Fruit fly (Drosophila melanogaster) whole organism, embryonic: Measurements from ENCODE around the gene CG31957.
A peak's percentile ranks its signal among the peaks of the same experiment; 100 is the strongest.

Source experiments
- ATbp ChIP-seq: fragments of 200-800 bp; sonication (Bioruptor generic); optimal IDR thresholded peaks from 2 replicates; lab custom pipeline; 2017; ENCODE audit warnings: missing biosample characterization, mild to moderate bottlenecking, missing genetic modification characterization, missing genetic modification reagents
- CG10431 ChIP-seq: fragments of 200-800 bp; sonication (Bioruptor generic); optimal IDR thresholded peaks from 3 replicates; lab custom pipeline; 2018; ENCODE audit warnings: missing biosample characterization, mild to moderate bottlenecking, missing genetic modification characterization
- CG11093 ChIP-seq: fragments of 200-800 bp; sonication (Bioruptor generic); IDR thresholded peaks from 3 replicates; pipeline ENCODE4 v1.3.6; 2022; ENCODE audit warnings: missing biosample characterization, missing genetic modification characterization
- CG11398 ChIP-seq: fragments of 200-800 bp; sonication (Bioruptor generic); optimal IDR thresholded peaks from 2 replicates; lab custom pipeline; 2016; ENCODE audit warnings: missing biosample characterization, missing genetic modification characterization
- CG14050 ChIP-seq: fragments of 200-800 bp; sonication (Bioruptor generic); IDR thresholded peaks from 3 replicates; pipeline ENCODE4 v1.3.6; 2022; ENCODE audit warnings: missing biosample characterization, missing genetic modification characterization
- CG16863 ChIP-seq: fragments of 200-800 bp; sonication (Bioruptor generic); optimal IDR thresholded peaks from 3 replicates; lab custom pipeline; 2016; ENCODE audit warnings: missing biosample characterization, missing genetic modification characterization
- CG17186 ChIP-seq: fragments of 200-800 bp; sonication (Bioruptor generic); optimal IDR thresholded peaks from 3 replicates; lab custom pipeline; 2017; ENCODE audit warnings: missing biosample characterization, missing genetic modification reagents, missing genetic modification characterization
- CG18262 ChIP-seq: fragments of 200-800 bp; optimal IDR thresholded peaks from 3 replicates; lab custom pipeline; 2019; ENCODE audit warnings: missing biosample characterization, mild to moderate bottlenecking, missing genetic modification characterization, moderate library complexity
- CG1832 ChIP-seq: fragments of 200-800 bp; sonication (Bioruptor generic); optimal IDR thresholded peaks from 2 replicates; lab custom pipeline; 2017; ENCODE audit warnings: missing biosample characterization, mild to moderate bottlenecking, missing genetic modification characterization, inconsistent platforms
- CG2678 ChIP-seq: fragments of 200-800 bp; sonication (Bioruptor generic); optimal IDR thresholded peaks from 3 replicates; lab custom pipeline; 2019; ENCODE audit warnings: missing biosample characterization, mild to moderate bottlenecking, missing genetic modification characterization, moderate library complexity
- CG32767 ChIP-seq: fragments of 200-800 bp; sonication (Bioruptor generic); IDR thresholded peaks from 2 replicates; pipeline ENCODE4 v1.3.6; 2022; ENCODE audit warnings: missing biosample characterization, missing genetic modification characterization
- CG3407 ChIP-seq: fragments of 200-800 bp; sonication (Bioruptor generic); optimal IDR thresholded peaks from 2 replicates; lab custom pipeline; 2018; ENCODE audit warnings: missing biosample characterization, mild to moderate bottlenecking, missing genetic modification characterization
- CG5953 ChIP-seq: fragments of 200-800 bp; sonication (Bioruptor generic); IDR thresholded peaks from 2 replicates; pipeline ENCODE4 v1.3.6; 2022; ENCODE audit warnings: missing biosample characterization, missing genetic modification characterization
- CG6272 ChIP-seq: fragments of 200-800 bp; sonication (Bioruptor generic); IDR thresholded peaks from 2 replicates; pipeline ENCODE4 v1.3.6; 2022; ENCODE audit warnings: missing biosample characterization, missing genetic modification characterization
- CG6854 ChIP-seq: fragments of 200-800 bp; sonication (Bioruptor generic); optimal IDR thresholded peaks from 3 replicates; lab custom pipeline; 2017; ENCODE audit warnings: missing biosample characterization, mild to moderate bottlenecking, missing genetic modification characterization
- CG7928 ChIP-seq: fragments of 200-800 bp; sonication (Bioruptor generic); optimal IDR thresholded peaks from 2 replicates; lab custom pipeline; 2017; ENCODE audit warnings: missing biosample characterization, mild to moderate bottlenecking, missing genetic modification characterization
- CG7963 ChIP-seq: fragments of 200-800 bp; sonication (Bioruptor generic); IDR thresholded peaks from 3 replicates; pipeline ENCODE4 v1.3.6; 2022; ENCODE audit warnings: missing biosample characterization, missing genetic modification characterization; ENCODE audit not compliant: partially characterized antibody
- CG7987 ChIP-seq: fragments of 200-800 bp; sonication (Bioruptor generic); optimal IDR thresholded peaks from 2 replicates; lab custom pipeline; 2018; ENCODE audit warnings: missing biosample characterization, mild to moderate bottlenecking, missing genetic modification characterization, moderate library complexity
- CG9609 ChIP-seq: fragments of 200-800 bp; sonication (Bioruptor generic); optimal IDR thresholded peaks from 3 replicates; lab custom pipeline; 2016; ENCODE audit warnings: missing biosample characterization, missing genetic modification characterization
- Doc3 ChIP-seq: fragments of 200-800 bp; sonication (Bioruptor generic); IDR thresholded peaks from 3 replicates; pipeline ENCODE4 v1.3.6; 2022; ENCODE audit warnings: missing biosample characterization, missing genetic modification characterization; ENCODE audit not compliant: partially characterized antibody
- Drgx ChIP-seq: fragments of 200-800 bp; sonication (Bioruptor generic); IDR thresholded peaks from 2 replicates; pipeline ENCODE4 v1.3.6; 2022; ENCODE audit warnings: missing biosample characterization, missing genetic modification characterization
- E2f2 ChIP-seq: fragments of 200-800 bp; sonication (Bioruptor generic); IDR thresholded peaks from 2 replicates; pipeline ENCODE4 v1.3.6; 2022; ENCODE audit warnings: missing biosample characterization, missing genetic modification characterization
- Fer3 ChIP-seq: fragments of 200-800 bp; sonication (Bioruptor generic); optimal IDR thresholded peaks from 2 replicates; lab custom pipeline; 2018; ENCODE audit warnings: missing biosample characterization, mild to moderate bottlenecking, missing genetic modification characterization, moderate library complexity
- Gsc ChIP-seq: fragments of 200-800 bp; sonication (Bioruptor generic); IDR thresholded peaks from 2 replicates; pipeline ENCODE4 v1.3.6; 2022; ENCODE audit warnings: missing biosample characterization, missing genetic modification characterization
- PHDP ChIP-seq: fragments of 200-800 bp; sonication (Bioruptor generic); optimal IDR thresholded peaks from 3 replicates; lab custom pipeline; 2018; ENCODE audit warnings: missing biosample characterization, mild to moderate bottlenecking, missing genetic modification characterization, moderate library complexity
- Rx ChIP-seq: fragments of 200-800 bp; sonication (Bioruptor generic); IDR thresholded peaks from 2 replicates; pipeline ENCODE4 v1.3.6; 2022; ENCODE audit warnings: missing biosample characterization, missing genetic modification characterization
- Sry-β ChIP-seq: fragments of 200-800 bp; sonication (Bioruptor generic); optimal IDR thresholded peaks from 2 replicates; lab custom pipeline; 2018; ENCODE audit warnings: missing biosample characterization, mild to moderate bottlenecking, missing genetic modification characterization, moderate library complexity
- Stat92E ChIP-seq, 3 experiments: fragments of >200 bp in 2 of 3; fragments of 200-800 bp in 1 of 3; sonication (Bioruptor generic) in 1 of 3; optimal IDR thresholded peaks; 2 replicates each; lab custom pipeline; 2017 to 2019; ENCODE audit warnings: missing biosample characterization in 3 of 3, missing genetic modification characterization in 3 of 3, mild to moderate bottlenecking in 1 of 3, moderate library complexity in 1 of 3
- Taf1 ChIP-seq: fragments of 200-800 bp; sonication (Bioruptor generic); IDR thresholded peaks from 2 replicates; pipeline ENCODE4 v1.3.6; 2022; ENCODE audit warnings: missing biosample characterization, missing genetic modification characterization
- Usf ChIP-seq: fragments of 200-800 bp; sonication (Bioruptor generic); optimal IDR thresholded peaks from 2 replicates; lab custom pipeline; 2017; ENCODE audit warnings: missing genotype, missing biosample characterization, missing genetic modification characterization
- aop ChIP-seq: fragments of 200-800 bp; sonication (Bioruptor generic); IDR thresholded peaks from 2 replicates; pipeline ENCODE4 v1.3.6; 2022; ENCODE audit warnings: missing biosample characterization, missing genetic modification characterization
- da ChIP-seq: fragments of 200-800 bp; sonication (Bioruptor generic); optimal IDR thresholded peaks from 2 replicates; lab custom pipeline; 2016; ENCODE audit warnings: missing biosample characterization, missing genetic modification characterization
- dmrt99B ChIP-seq: fragments of 200-800 bp; sonication (Bioruptor generic); optimal IDR thresholded peaks from 2 replicates; lab custom pipeline; 2018; ENCODE audit warnings: missing biosample characterization, mild to moderate bottlenecking, missing genetic modification characterization, moderate library complexity
- dpn ChIP-seq, 2 experiments: fragments of 200-800 bp; sonication (Bioruptor generic); optimal IDR thresholded peaks; 3 replicates each; lab custom pipeline; 2016; ENCODE audit warnings: missing biosample characterization in 2 of 2, missing genetic modification characterization in 2 of 2
- emc ChIP-seq: fragments of 200-800 bp; sonication (Bioruptor generic); optimal IDR thresholded peaks from 2 replicates; lab custom pipeline; 2016; ENCODE audit warnings: missing biosample characterization, missing genetic modification characterization
- esg ChIP-seq: fragments of 200-800 bp; sonication (Bioruptor generic); conservative IDR thresholded peaks from 2 replicates; pipeline ENCODE4 v1.3.6; 2022; ENCODE audit warnings: missing biosample characterization, missing genetic modification characterization
- exex ChIP-seq: fragments of 200-800 bp; sonication (Bioruptor generic); optimal IDR thresholded peaks from 4 replicates; lab custom pipeline; 2018; ENCODE audit warnings: missing biosample characterization, mild to moderate bottlenecking, missing genetic modification characterization, moderate library complexity
- grn ChIP-seq: fragments of 200-800 bp; sonication (Bioruptor generic); optimal IDR thresholded peaks from 3 replicates; lab custom pipeline; 2017; ENCODE audit warnings: missing biosample characterization, missing genetic modification characterization
- hkb ChIP-seq, 2 experiments: fragments of 200-800 bp in 1 of 2; fragments of >200 bp in 1 of 2; sonication (Bioruptor generic) in 1 of 2; IDR thresholded peaks in 1 of 2; optimal IDR thresholded peaks in 1 of 2; 2 replicates each; pipeline versions ENCODE4 v1.3.6 to Lab custom; 2017 to 2022; ENCODE audit warnings: missing biosample characterization in 1 of 2, missing genetic modification characterization in 1 of 2
- ind ChIP-seq: fragments of 200-800 bp; sonication (Bioruptor generic); optimal IDR thresholded peaks from 3 replicates; lab custom pipeline; 2016; ENCODE audit warnings: missing biosample characterization, missing genetic modification characterization
- jing ChIP-seq: fragments of 200-800 bp; sonication (Bioruptor generic); optimal IDR thresholded peaks from 2 replicates; lab custom pipeline; 2018; ENCODE audit warnings: missing biosample characterization, mild to moderate bottlenecking, missing genetic modification characterization
- ken ChIP-seq: fragments of 200-800 bp; sonication (Bioruptor generic); IDR thresholded peaks from 3 replicates; pipeline ENCODE4 v1.3.6; 2022; ENCODE audit warnings: missing biosample characterization, missing genetic modification characterization
- kni ChIP-seq: fragments of 200-800 bp; sonication (Bioruptor generic); optimal IDR thresholded peaks from 3 replicates; lab custom pipeline; 2017; ENCODE audit warnings: mild to moderate bottlenecking, missing biosample characterization, missing genetic modification reagents, missing genetic modification characterization
- knrl ChIP-seq: fragments of 200-800 bp; sonication (Bioruptor generic); IDR thresholded peaks from 3 replicates; pipeline ENCODE4 v1.3.6; 2022; ENCODE audit warnings: missing biosample characterization, missing genetic modification characterization; ENCODE audit not compliant: partially characterized antibody
- maf-S ChIP-seq: fragments of 200-800 bp; sonication (Bioruptor generic); optimal IDR thresholded peaks from 2 replicates; lab custom pipeline; 2016; ENCODE audit warnings: missing biosample characterization, missing genetic modification characterization
- mirr ChIP-seq: fragments of 200-800 bp; sonication (Bioruptor generic); optimal IDR thresholded peaks from 3 replicates; lab custom pipeline; 2018; ENCODE audit warnings: missing biosample characterization, mild to moderate bottlenecking, missing genetic modification characterization
- mld ChIP-seq: fragments of 200-800 bp; sonication (Bioruptor generic); IDR thresholded peaks from 3 replicates; pipeline ENCODE4 v1.3.6; 2022; ENCODE audit warnings: missing biosample characterization, missing genetic modification characterization; ENCODE audit not compliant: partially characterized antibody
- ro ChIP-seq: fragments of 200-800 bp; sonication (Bioruptor generic); IDR thresholded peaks from 2 replicates; pipeline ENCODE4 v1.3.6; 2022; ENCODE audit warnings: missing biosample characterization, missing genetic modification characterization
- sqz ChIP-seq: fragments of 200-800 bp; sonication (Bioruptor generic); optimal IDR thresholded peaks from 3 replicates; lab custom pipeline; 2018; ENCODE audit warnings: missing biosample characterization, mild to moderate bottlenecking, missing genetic modification characterization
- vnd ChIP-seq: fragments of 200-800 bp; sonication (Bioruptor generic); IDR thresholded peaks from 3 replicates; pipeline ENCODE4 v1.3.6; 2022; ENCODE audit warnings: missing biosample characterization, missing genetic modification characterization; ENCODE audit not compliant: partially characterized antibody

The CG31957 gene

DNA sequence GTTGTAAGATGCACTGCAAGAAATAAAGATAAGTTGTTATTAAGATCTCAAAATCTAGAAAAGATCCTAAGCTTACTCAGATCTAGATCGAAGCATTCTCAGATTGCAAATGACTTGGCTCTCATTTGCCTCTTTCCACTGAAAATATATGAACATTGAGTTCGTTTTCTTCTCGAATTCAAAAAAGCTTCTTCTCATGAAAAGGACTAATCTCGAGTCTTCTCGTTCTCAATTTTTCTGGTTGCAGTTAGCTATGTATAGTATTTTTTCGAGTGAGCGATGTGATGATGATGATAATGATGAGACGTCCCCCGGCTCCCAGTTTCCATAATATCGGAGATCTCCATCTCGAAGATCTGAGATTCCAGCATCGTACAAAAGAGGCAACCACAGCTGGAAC lies 15.9 kb downstream of the CG31957 start (continued):
- no peak for TF ChIP-seq CG7987 (GFP tag; lab: Kevin White, UChicago)
- TF ChIP-seq CG1832 = no peak
- TF ChIP-seq CG6272 = no peak
- TF ChIP-seq da (GFP tag; lab: Kevin White, UChicago) = no peak
- TF ChIP-seq CG6854 (GFP tag; lab: Kevin White, UChicago) = no peak
- no peak for TF ChIP-seq vnd
- TF ChIP-seq CG7928 (GFP tag; lab: Kevin White, UChicago) = no peak
- 0 out of 2 replicates have a peak, but pooled peaks have one; percentile 38 for TF ChIP-seq CG5953 (GFP tag; lab: Robert Waterston, UW)
- peak; percentile 32 for TF ChIP-seq kni (GFP tag; lab: Kevin White, UChicago)
- TF ChIP-seq Stat92E (GFP tag; optimal IDR thresholded peaks at IDR 0.05; lab: Kevin White, UChicago) = peak in 1 of 3 experiments; percentile 44
- no peak for TF ChIP-seq CG14050 (GFP tag; lab: Robert Waterston, UW)
- peak; percentile 38 for TF ChIP-seq CG3407
- TF ChIP-seq CG11093 = no peak
- peak; percentile 35 for TF ChIP-seq dmrt99B (tag; lab: Kevin White, UChicago)
- TF ChIP-seq CG2678 = peak; percentile 62
- TF ChIP-seq PHDP (tag; lab: Kevin White, UChicago) = no peak
- no peak for TF ChIP-seq Doc3 (GFP tag; lab: Robert Waterston, UW)
- peak; percentile 46 for TF ChIP-seq CG16863 (GFP tag; lab: Kevin White, UChicago)
- TF ChIP-seq mld = no peak
- TF ChIP-seq ind (GFP tag; lab: Kevin White, UChicago) = peak; percentile 23
- no peak for TF ChIP-seq Fer3
- TF ChIP-seq CG9609 (GFP tag; lab: Kevin White, UChicago) = peak; percentile 27
- TF ChIP-seq sqz (GFP tag; lab: Kevin White, UChicago) = no peak
- no peak for TF ChIP-seq CG32767 (GFP tag; lab: Robert Waterston, UW)
- TF ChIP-seq esg = no peak
- TF ChIP-seq ATbp (GFP tag; lab: Kevin White, UChicago) = peak; percentile 21
- TF ChIP-seq CG18262 = peak; percentile 82
- TF ChIP-seq aop (GFP tag; lab: Robert Waterston, UW) = no peak
- TF ChIP-seq grn (GFP tag; lab: Kevin White, UChicago) = peak; percentile 92
- no peak for TF ChIP-seq maf-S (GFP tag; lab: Kevin White, UChicago)
- no peak for TF ChIP-seq emc
- TF ChIP-seq ken (GFP tag; lab: Robert Waterston, UW) = 0 out of 3 replicates have a peak, but pooled peaks have one; percentile 45
- no peak for TF ChIP-seq knrl (GFP tag; lab: Robert Waterston, UW)
- no peak for TF ChIP-seq mirr (GFP tag; lab: Kevin White, UChicago)
- no peak for TF ChIP-seq CG7963 (GFP tag; lab: Robert Waterston, UW)
- peak in 1 of 2 experiments; percentile 30 for TF ChIP-seq dpn (GFP tag; optimal IDR thresholded peaks at IDR 0.05; lab: Kevin White, UChicago)
- no peak for TF ChIP-seq CG17186 (GFP tag; lab: Kevin White, UChicago)
- peak; percentile 39 for TF ChIP-seq CG11398 (GFP tag; lab: Kevin White, UChicago)
- TF ChIP-seq E2f2 (GFP tag; lab: Robert Waterston, UW) = no peak
- TF ChIP-seq Usf (GFP tag; lab: Kevin White, UChicago) = no peak
- TF ChIP-seq Taf1 (GFP tag; lab: Robert Waterston, UW) = no peak
- peak; percentile 27 for TF ChIP-seq jing (GFP tag; lab: Kevin White, UChicago)
- TF ChIP-seq Gsc = no peak
- TF ChIP-seq CG10431 = no peak
- TF ChIP-seq hkb (optimal IDR thresholded peaks at IDR 0.05; lab: Kevin White, UChicago) = no peak
- TF ChIP-seq hkb (GFP tag; IDR thresholded peaks at IDR 0.05; lab: Robert Waterston, UW) = no peak; the same call in 1 of the 2 replicates
- TF ChIP-seq Sry-β (GFP tag; lab: Kevin White, UChicago) = peak; percentile 5
- no peak for TF ChIP-seq Drgx (GFP tag; lab: Robert Waterston, UW)
- TF ChIP-seq ro (GFP tag; lab: Robert Waterston, UW) = no peak
- no peak for TF ChIP-seq Rx
- TF ChIP-seq exex = no peak
